Worm (Caenorhabditis elegans) whole organism, midembryonic: ENCODE results near the gene nas-31.

ENCODE experiments used
- T22C8.4 ChIP-seq: fragments of 200-800 bp; sonication (Bioruptor generic); IDR thresholded peaks from 2 replicates; pipeline ENCODE4 v1.3.6; 2022; ENCODE audit warnings: missing genetic modification characterization, missing compliant biosample characterization
- cog-1 ChIP-seq: sonication (generic microtip); optimal IDR thresholded peaks from 2 replicates; lab custom pipeline; 2016; ENCODE audit warnings: missing genetic modification characterization, missing compliant biosample characterization
- flt-1 ChIP-seq: fragments of 200-800 bp; sonication (Bioruptor generic); IDR thresholded peaks from 2 replicates; pipeline ENCODE4 v1.3.6; 2022; ENCODE audit warnings: missing genetic modification characterization, missing compliant biosample characterization
- med-1 ChIP-seq: sonication (generic microtip); optimal IDR thresholded peaks from 2 replicates; lab custom pipeline; 2017; ENCODE audit warnings: missing genetic modification characterization, mild to moderate bottlenecking, missing compliant biosample characterization, antibody characterized with exemption, missing genetic modification reagents; ENCODE audit not compliant: insufficient read depth
- ref-1 ChIP-seq: fragments of 200-800 bp; sonication (Bioruptor generic); conservative IDR thresholded peaks from 2 replicates; pipeline ENCODE4 v1.3.6; 2022; ENCODE audit warnings: missing genetic modification reagents, missing genetic modification characterization, missing compliant biosample characterization
- tab-1 ChIP-seq: fragments of 200-800 bp; sonication (Bioruptor generic); IDR thresholded peaks from 2 replicates; pipeline ENCODE4 v1.3.6; 2022; ENCODE audit warnings: missing genetic modification characterization, missing compliant biosample characterization
- ztf-23 ChIP-seq: fragments of 200-800 bp; sonication (Bioruptor generic); IDR thresholded peaks from 2 replicates; pipeline ENCODE4 v1.3.6; 2022; ENCODE audit warnings: missing genetic modification reagents, missing genetic modification characterization, missing compliant biosample characterization
- ztf-29 ChIP-seq: fragments of 200-800 bp; sonication (Bioruptor generic); IDR thresholded peaks from 2 replicates; pipeline ENCODE4 v1.3.6; 2022; ENCODE audit warnings: missing genetic modification reagents, missing genetic modification characterization, missing compliant biosample characterization

- TF ChIP-seq flt-1 (GFP tag; lab: Robert Waterston, UW) (no peak), tab-1 (no peak), T22C8.4 (GFP tag; lab: Robert Waterston, UW) (no peak), ztf-23 (GFP tag; lab: Robert Waterston, UW) (no peak), cog-1 (tag; lab: Kevin White, UChicago) (no peak), med-1 (no peak), ref-1 (GFP tag; lab: Robert Waterston, UW) (no peak), ztf-29 (GFP tag; lab: Robert Waterston, UW) (no peak)
Observed at ce11 chrV:10967594-10968273, 46.1 kb upstream of the nas-31 start.
